Worm (Caenorhabditis elegans): Measurements from ENCODE around the gene scl-3.

- TF ChIP-seq ama-1 (optimal IDR thresholded peaks at IDR 0.05): no peak
- TF ChIP-seq Y22D7AL.16 (tag; optimal IDR thresholded peaks at IDR 0.05): no peak
These were observed 39.3 kb downstream of the scl-3 start, which contains the start of the genes dli-1, tin-9.2 and exos-4.1 for ce11 chrIV:13098652-13099051.
